Worm (Caenorhabditis elegans) whole organism, L4 larva: ENCODE results near the gene Y40B10A.9.

Experiments used
- Y48G9A.11 ChIP-seq: fragments of 200-800 bp; sonication (Bioruptor generic); IDR thresholded peaks from 2 replicates; pipeline ENCODE4 v1.3.6; 2022; ENCODE audit warnings: missing genetic modification reagents, missing genetic modification characterization, missing compliant biosample characterization
- ZK337.2 ChIP-seq: fragments of 200-800 bp; sonication (Bioruptor generic); IDR thresholded peaks from 2 replicates; pipeline ENCODE4 v1.3.6; 2022; ENCODE audit warnings: missing genetic modification reagents, missing genetic modification characterization, missing compliant biosample characterization
- lin-13 ChIP-seq: fragments of 150-350 bp; optimal IDR thresholded peaks from 2 replicates; lab custom pipeline; 2014; ENCODE audit warnings: missing biosample characterization, missing genetic modification reagents, missing genetic modification characterization
- lin-38 ChIP-seq: fragments of 200-800 bp; sonication (Bioruptor generic); IDR thresholded peaks from 2 replicates; pipeline ENCODE4 v1.3.6; 2022; ENCODE audit warnings: missing genetic modification reagents, missing genetic modification characterization, missing compliant biosample characterization
- nhr-25 ChIP-seq: sonication (generic microtip); optimal IDR thresholded peaks from 2 replicates; lab custom pipeline; 2017; ENCODE audit warnings: missing genetic modification characterization, mild to moderate bottlenecking, missing compliant biosample characterization, antibody characterized with exemption, moderate library complexity, borderline replicate concordance; ENCODE audit not compliant: insufficient read depth
- unc-39 ChIP-seq: sonication (generic microtip); optimal IDR thresholded peaks from 2 replicates; lab custom pipeline; 2017; ENCODE audit warnings: missing biosample characterization, missing genetic modification characterization

ce11 chrV:2097653-2098052, 24.9 kb upstream of the Y40B10A.9 start, which contains the start of gene clec-208:
- TF ChIP-seq unc-39 (tag; lab: Kevin White, UChicago) (no peak), lin-38 (no peak), Y48G9A.11 (GFP tag; lab: Robert Waterston, UW) (no peak), nhr-25 (tag; lab: Kevin White, UChicago) (no peak), ZK337.2 (GFP tag; lab: Robert Waterston, UW) (no peak), lin-13 (GFP tag; lab: Kevin White, UChicago) (no peak)
